Fruit fly (Drosophila melanogaster) whole organism, prepupa: Measurements from ENCODE around the gene hth.
A peak's percentile ranks its signal among the peaks of the same experiment; 100 is the strongest.

Experiments used
- CG10631 ChIP-seq: fragments of 200-800 bp; sonication (Bioruptor generic); optimal IDR thresholded peaks from 2 replicates; lab custom pipeline; 2016; ENCODE audit warnings: missing biosample characterization, missing genetic modification characterization
- CG11294 ChIP-seq: fragments of 200-800 bp; sonication (Bioruptor generic); IDR thresholded peaks from 2 replicates; pipeline ENCODE4 v1.3.6; 2022; ENCODE audit warnings: missing biosample characterization, missing genetic modification characterization
- CG11762 ChIP-seq: fragments of 200-800 bp; sonication (Bioruptor generic); optimal IDR thresholded peaks from 3 replicates; lab custom pipeline; 2016; ENCODE audit warnings: missing biosample characterization, missing genetic modification characterization; ENCODE audit not compliant: insufficient read depth
- CG11902 ChIP-seq: fragments of 200-800 bp; sonication (Bioruptor generic); optimal IDR thresholded peaks from 3 replicates; lab custom pipeline; 2016; ENCODE audit warnings: missing biosample characterization, missing genetic modification characterization
- CG15336 ChIP-seq: fragments of 200-800 bp; sonication (Bioruptor generic); IDR thresholded peaks from 2 replicates; pipeline ENCODE4 v1.3.6; 2022; ENCODE audit warnings: missing biosample characterization, missing genetic modification characterization
- CG1621 ChIP-seq: fragments of 200-800 bp; sonication (Bioruptor generic); optimal IDR thresholded peaks from 3 replicates; lab custom pipeline; 2018; ENCODE audit warnings: missing biosample characterization, mild to moderate bottlenecking, missing genetic modification characterization
- CG16779 ChIP-seq: fragments of 200-800 bp; sonication (Bioruptor generic); optimal IDR thresholded peaks from 3 replicates; lab custom pipeline; 2017; ENCODE audit warnings: missing biosample characterization, mild to moderate bottlenecking, missing genetic modification characterization
- CG3032 ChIP-seq: fragments of 200-800 bp; optimal IDR thresholded peaks from 2 replicates; lab custom pipeline; 2019; ENCODE audit warnings: missing biosample characterization, mild to moderate bottlenecking, missing genetic modification characterization, moderate library complexity
- CG31627 ChIP-seq: fragments of 200-800 bp; sonication (Bioruptor generic); optimal IDR thresholded peaks from 3 replicates; lab custom pipeline; 2016; ENCODE audit warnings: missing biosample characterization, missing genetic modification characterization
- CG32006 ChIP-seq: fragments of 200-800 bp; sonication (Bioruptor generic); optimal IDR thresholded peaks from 3 replicates; lab custom pipeline; 2017; ENCODE audit warnings: missing biosample characterization, mild to moderate bottlenecking, missing genetic modification characterization
- CG34406 ChIP-seq: fragments of 200-800 bp; sonication (Bioruptor generic); optimal IDR thresholded peaks from 3 replicates; lab custom pipeline; 2016; ENCODE audit warnings: missing biosample characterization, missing genetic modification characterization
- CG3919 ChIP-seq: fragments of 200-800 bp; sonication (Bioruptor generic); optimal IDR thresholded peaks from 3 replicates; lab custom pipeline; 2016; ENCODE audit warnings: missing biosample characterization, missing genetic modification characterization
- CG4318 ChIP-seq: fragments of 200-800 bp; sonication (Bioruptor generic); optimal IDR thresholded peaks from 3 replicates; lab custom pipeline; 2017; ENCODE audit warnings: missing biosample characterization, mild to moderate bottlenecking, missing genetic modification characterization
- CG6276 ChIP-seq: fragments of 200-800 bp; sonication (Bioruptor generic); optimal IDR thresholded peaks from 2 replicates; lab custom pipeline; 2017; ENCODE audit warnings: missing biosample characterization, mild to moderate bottlenecking, missing genetic modification characterization
- CG6792 ChIP-seq: fragments of 200-800 bp; sonication (Bioruptor generic); optimal IDR thresholded peaks from 3 replicates; lab custom pipeline; 2016; ENCODE audit warnings: missing biosample characterization, missing genetic modification characterization
- CG6808 ChIP-seq: fragments of 200-800 bp; sonication (Bioruptor generic); optimal IDR thresholded peaks from 3 replicates; lab custom pipeline; 2017; ENCODE audit warnings: missing biosample characterization, missing genetic modification characterization, mild to moderate bottlenecking, moderate library complexity, missing genetic modification reagents
- CG6854 ChIP-seq: fragments of 200-800 bp; sonication (Bioruptor generic); optimal IDR thresholded peaks from 2 replicates; lab custom pipeline; 2017; ENCODE audit warnings: missing biosample characterization, mild to moderate bottlenecking, missing genetic modification characterization
- CG7368 ChIP-seq: fragments of 200-800 bp; sonication (Bioruptor generic); optimal IDR thresholded peaks from 3 replicates; lab custom pipeline; 2016; ENCODE audit warnings: missing biosample characterization, missing genetic modification characterization
- CG8119 ChIP-seq: fragments of 200-800 bp; sonication (Bioruptor generic); IDR thresholded peaks from 3 replicates; pipeline ENCODE4 v1.3.6; 2022; ENCODE audit warnings: missing biosample characterization, missing genetic modification characterization
- CG8319 ChIP-seq: fragments of 200-800 bp; sonication (Bioruptor generic); optimal IDR thresholded peaks from 3 replicates; lab custom pipeline; 2016; ENCODE audit warnings: missing biosample characterization, missing genetic modification characterization
- CG8632 ChIP-seq: fragments of 200-800 bp; sonication (Bioruptor generic); optimal IDR thresholded peaks from 3 replicates; lab custom pipeline; 2016; ENCODE audit warnings: missing biosample characterization, missing genetic modification characterization
- CG9139 ChIP-seq: fragments of 200-800 bp; sonication (Bioruptor generic); optimal IDR thresholded peaks from 3 replicates; lab custom pipeline; 2017; ENCODE audit warnings: missing biosample characterization, mild to moderate bottlenecking, missing genetic modification characterization
- Eip75B ChIP-seq: fragments of 200-800 bp; sonication (Bioruptor generic); optimal IDR thresholded peaks from 3 replicates; lab custom pipeline; 2016; ENCODE audit warnings: missing biosample characterization, missing genetic modification characterization
- Eip78C ChIP-seq: fragments of 200-800 bp; sonication (Bioruptor generic); peaks from one replicate; lab custom pipeline; 2016; ENCODE audit warnings: missing biosample characterization, missing genetic modification characterization
- Eip93F ChIP-seq: fragments of 200-800 bp; sonication (Bioruptor generic); optimal IDR thresholded peaks from 2 replicates; lab custom pipeline; 2016; ENCODE audit warnings: missing biosample characterization, mild to moderate bottlenecking, missing genetic modification characterization
- Ets21C ChIP-seq: fragments of 200-800 bp; sonication (Bioruptor generic); optimal IDR thresholded peaks from 3 replicates; lab custom pipeline; 2016; ENCODE audit warnings: missing biosample characterization, missing genetic modification characterization
- Gug ChIP-seq: fragments of 200-800 bp; sonication (Bioruptor generic); IDR thresholded peaks from 2 replicates; pipeline ENCODE4 v1.3.6; 2022; ENCODE audit warnings: missing biosample characterization, missing genetic modification characterization
- Hr39 ChIP-seq: fragments of 200-800 bp; sonication (Bioruptor generic); optimal IDR thresholded peaks from 2 replicates; lab custom pipeline; 2016; ENCODE audit warnings: missing biosample characterization, missing genetic modification characterization
- Hr4 ChIP-seq: fragments of 200-800 bp; sonication (Bioruptor generic); optimal IDR thresholded peaks from 3 replicates; lab custom pipeline; 2016; ENCODE audit warnings: missing biosample characterization, missing genetic modification characterization
- Lpt ChIP-seq: fragments of 200-800 bp; sonication (Bioruptor generic); optimal IDR thresholded peaks from 3 replicates; lab custom pipeline; 2016; ENCODE audit warnings: missing biosample characterization, missing genetic modification characterization
- Smox ChIP-seq: fragments of 200-800 bp; sonication (Bioruptor generic); optimal IDR thresholded peaks from 3 replicates; lab custom pipeline; 2016; ENCODE audit warnings: missing biosample characterization, missing genetic modification characterization
- Sox102F ChIP-seq: fragments of 200-800 bp; sonication (Bioruptor generic); optimal IDR thresholded peaks from 2 replicates; lab custom pipeline; 2016; ENCODE audit warnings: missing biosample characterization, mild to moderate bottlenecking, missing genetic modification characterization
- Sox14 ChIP-seq: fragments of 200-800 bp; sonication (Bioruptor generic); optimal IDR thresholded peaks from 3 replicates; lab custom pipeline; 2016; ENCODE audit warnings: missing biosample characterization, missing genetic modification characterization
- Sox15 ChIP-seq: fragments of 200-800 bp; sonication (Bioruptor generic); optimal IDR thresholded peaks from 3 replicates; lab custom pipeline; 2016; ENCODE audit warnings: missing biosample characterization, missing genetic modification characterization
- achi ChIP-seq: fragments of 200-800 bp; sonication (Bioruptor generic); optimal IDR thresholded peaks from 3 replicates; lab custom pipeline; 2016; ENCODE audit warnings: missing biosample characterization, missing genetic modification characterization
- acj6 ChIP-seq: fragments of 200-800 bp; sonication (Bioruptor generic); optimal IDR thresholded peaks from 3 replicates; lab custom pipeline; 2016; ENCODE audit warnings: missing biosample characterization, missing genetic modification characterization
- cyc ChIP-seq: fragments of 200-800 bp; sonication (Bioruptor generic); optimal IDR thresholded peaks from 3 replicates; lab custom pipeline; 2016; ENCODE audit warnings: missing biosample characterization, missing genetic modification characterization
- dsx ChIP-seq: fragments of 200-800 bp; optimal IDR thresholded peaks from 3 replicates; lab custom pipeline; 2019; ENCODE audit warnings: missing biosample characterization, mild to moderate bottlenecking, missing genetic modification characterization, moderate library complexity; ENCODE audit not compliant: poor library complexity, severe bottlenecking
- fd59A ChIP-seq: fragments of 200-800 bp; sonication (Bioruptor generic); optimal IDR thresholded peaks from 2 replicates; lab custom pipeline; 2017; ENCODE audit warnings: missing biosample characterization, mild to moderate bottlenecking, missing genetic modification characterization, missing genetic modification reagents
- fd85E ChIP-seq: fragments of 200-800 bp; sonication (Bioruptor generic); optimal IDR thresholded peaks from 3 replicates; lab custom pipeline; 2016; ENCODE audit warnings: missing biosample characterization, missing genetic modification characterization
- fkh ChIP-seq: fragments of 200-800 bp; sonication (Bioruptor generic); optimal IDR thresholded peaks from 3 replicates; lab custom pipeline; 2017; ENCODE audit warnings: missing biosample characterization, mild to moderate bottlenecking, missing genetic modification characterization, moderate library complexity
- pdm3 ChIP-seq: fragments of 200-800 bp; sonication (Bioruptor generic); optimal IDR thresholded peaks from 3 replicates; lab custom pipeline; 2016; ENCODE audit warnings: missing biosample characterization, missing genetic modification characterization
- salr ChIP-seq, 2 experiments: fragments of 200-800 bp; sonication (Bioruptor generic); optimal IDR thresholded peaks; 3 replicates each; lab custom pipeline; 2016 to 2018; ENCODE audit warnings: missing biosample characterization in 2 of 2, missing genetic modification characterization in 2 of 2, mild to moderate bottlenecking in 1 of 2
- spab ChIP-seq: fragments of 200-800 bp; sonication (Bioruptor generic); optimal IDR thresholded peaks from 2 replicates; lab custom pipeline; 2017; ENCODE audit warnings: missing biosample characterization, mild to moderate bottlenecking, missing genetic modification characterization, missing genetic modification reagents
- ss ChIP-seq, 2 experiments: fragments of 200-800 bp; sonication (Bioruptor generic); optimal IDR thresholded peaks; 2 replicates in 1 of 2; 3 replicates in 1 of 2; lab custom pipeline; 2017 to 2018; ENCODE audit warnings: mild to moderate bottlenecking in 2 of 2, missing biosample characterization in 2 of 2, missing genetic modification characterization in 2 of 2, moderate library complexity in 1 of 2
- svp ChIP-seq: fragments of 200-800 bp; sonication (Bioruptor generic); peaks from one replicate; lab custom pipeline; 2016; ENCODE audit warnings: missing biosample characterization, missing genetic modification characterization
- topi ChIP-seq: fragments of 200-800 bp; sonication (Bioruptor generic); optimal IDR thresholded peaks from 3 replicates; lab custom pipeline; 2016; ENCODE audit warnings: missing biosample characterization, missing genetic modification characterization
- vri ChIP-seq: fragments of 200-800 bp; sonication (Bioruptor generic); optimal IDR thresholded peaks from 3 replicates; lab custom pipeline; 2016; ENCODE audit warnings: missing biosample characterization, mild to moderate bottlenecking, missing genetic modification characterization

The hth gene

dm6 chr3R:10636028-10636427, 3.3 kb downstream of the hth start (continued):
- TF ChIP-seq Eip75B (GFP tag; lab: Kevin White, UChicago) (no peak), CG3032 (no peak), Sox14 (GFP tag; lab: Kevin White, UChicago) (no peak), svp (GFP tag; lab: Kevin White, UChicago) (peak; percentile 43), CG8119 (GFP tag; lab: Robert Waterston, UW) (no peak), CG8319 (GFP tag; lab: Kevin White, UChicago) (no peak), Hr39 (no peak), CG8632 (GFP tag; lab: Kevin White, UChicago) (no peak), CG11762 (GFP tag; lab: Kevin White, UChicago) (no peak), Eip78C (GFP tag; lab: Kevin White, UChicago) (peak; percentile 40), CG11294 (no peak), Ets21C (GFP tag; lab: Kevin White, UChicago) (no peak), CG11902 (GFP tag; lab: Kevin White, UChicago) (no peak), CG32006 (no peak), spab (GFP tag; lab: Kevin White, UChicago) (no peak), Lpt (GFP tag; lab: Kevin White, UChicago) (no peak), fkh (GFP tag; lab: Kevin White, UChicago) (no peak)

DNA sequence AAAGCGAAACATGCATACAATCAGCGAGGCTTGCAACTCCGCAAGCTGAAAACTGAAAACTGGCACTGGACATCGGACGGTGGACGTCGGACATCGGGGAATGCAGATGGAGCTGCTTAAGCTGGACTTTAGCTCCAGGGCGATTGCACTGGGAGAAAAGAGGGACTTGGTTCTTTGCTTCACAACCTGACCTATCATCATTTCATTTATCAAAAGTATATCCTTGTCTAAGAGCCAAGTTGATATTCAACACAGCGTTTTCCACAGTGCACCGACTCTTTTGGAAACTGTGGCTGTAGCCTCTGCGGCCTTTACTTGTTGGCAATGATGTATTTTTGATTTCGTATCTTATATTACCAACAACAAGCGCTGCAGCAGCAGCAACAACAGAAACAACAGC, 5.5 kb downstream of the hth start:
- TF ChIP-seq Smox (GFP tag; lab: Kevin White, UChicago) = peak; percentile 68
- peak; percentile 54 for TF ChIP-seq Lpt (GFP tag; lab: Kevin White, UChicago)
- TF ChIP-seq CG34406 = peak; percentile 43
- peak; percentile 66 for TF ChIP-seq Hr39
- peak; percentile 68 for TF ChIP-seq CG6276
- TF ChIP-seq CG10631 (GFP tag; lab: Kevin White, UChicago) = peak; percentile 59
- TF ChIP-seq CG11762 (GFP tag; lab: Kevin White, UChicago) = peak; percentile 39
- peak; percentile 64 for TF ChIP-seq spab (GFP tag; lab: Kevin White, UChicago)
- TF ChIP-seq acj6 (GFP tag; lab: Kevin White, UChicago) = peak; percentile 58
- peak; percentile 34 to 51 for TF ChIP-seq salr (GFP tag; optimal IDR thresholded peaks at IDR 0.05; lab: Kevin White, UChicago)
- TF ChIP-seq CG4318 (GFP tag; lab: Kevin White, UChicago) = peak; percentile 64
- TF ChIP-seq pdm3 (GFP tag; lab: Kevin White, UChicago) = peak; percentile 70
- TF ChIP-seq fd59A = peak; percentile 35
- TF ChIP-seq CG6792 = peak; percentile 54
- peak; percentile 71 for TF ChIP-seq Sox102F
- peak; percentile 74 for TF ChIP-seq CG6808
- TF ChIP-seq Ets21C (GFP tag; lab: Kevin White, UChicago) = peak; percentile 33
- peak; percentile 58 for TF ChIP-seq CG1621 (tag; lab: Kevin White, UChicago)
- TF ChIP-seq Hr4 = peak; percentile 71
- peak; percentile 6 for TF ChIP-seq CG8319 (GFP tag; lab: Kevin White, UChicago)
- peak; percentile 16 for TF ChIP-seq Sox15 (GFP tag; lab: Kevin White, UChicago)
- TF ChIP-seq CG8119 (GFP tag; lab: Robert Waterston, UW) = peak; percentile 70
- peak; percentile 72 for TF ChIP-seq Gug (GFP tag; lab: Robert Waterston, UW)
- peak; percentile 67 for TF ChIP-seq CG31627
- TF ChIP-seq CG32006 = peak; percentile 77
- no peak for TF ChIP-seq CG11294
- peak; percentile 65 for TF ChIP-seq achi
- peak; percentile 62 for TF ChIP-seq CG9139 (GFP tag; lab: Kevin White, UChicago)
- TF ChIP-seq Eip93F (GFP tag; lab: Kevin White, UChicago) = no peak
- TF ChIP-seq fd85E (GFP tag; lab: Kevin White, UChicago) = no peak
- TF ChIP-seq CG16779 (tag; lab: Kevin White, UChicago) = peak; percentile 13
- TF ChIP-seq Sox14 (GFP tag; lab: Kevin White, UChicago) = peak; percentile 74
- peak; percentile 50 for TF ChIP-seq vri (GFP tag; lab: Kevin White, UChicago)
- peak; percentile 84 for TF ChIP-seq svp (GFP tag; lab: Kevin White, UChicago)
- TF ChIP-seq cyc (GFP tag; lab: Kevin White, UChicago) = peak; percentile 66
- peak; percentile 40 for TF ChIP-seq Eip75B (GFP tag; lab: Kevin White, UChicago)
- peak; percentile 65 for TF ChIP-seq CG7368 (GFP tag; lab: Kevin White, UChicago)
- peak; percentile 70 for TF ChIP-seq dsx (GFP tag; lab: Kevin White, UChicago)
- TF ChIP-seq CG3919 (GFP tag; lab: Kevin White, UChicago) = peak; percentile 79
- peak; percentile 57 for TF ChIP-seq topi (GFP tag; lab: Kevin White, UChicago)
- TF ChIP-seq CG11902 (GFP tag; lab: Kevin White, UChicago) = peak; percentile 57
- peak; percentile 63 to 69 for TF ChIP-seq ss (GFP tag; optimal IDR thresholded peaks at IDR 0.05; lab: Kevin White, UChicago)
- peak; percentile 50 for TF ChIP-seq CG6854 (GFP tag; lab: Kevin White, UChicago)
- peak; percentile 79 for TF ChIP-seq CG15336 (GFP tag; lab: Robert Waterston, UW)
